Fruit fly (Drosophila melanogaster) S2 (cell line): ENCODE measurements around the gene EMC2B.

Experiments
- CG8478 ChIP-seq: fragments of >200 bp; optimal IDR thresholded peaks from 2 replicates; lab custom pipeline; 2018
- CTCF ChIP-seq, 2 experiments: fragments of >200 bp; optimal IDR thresholded peaks; 2 replicates each; lab custom pipeline; 2018

DNA sequence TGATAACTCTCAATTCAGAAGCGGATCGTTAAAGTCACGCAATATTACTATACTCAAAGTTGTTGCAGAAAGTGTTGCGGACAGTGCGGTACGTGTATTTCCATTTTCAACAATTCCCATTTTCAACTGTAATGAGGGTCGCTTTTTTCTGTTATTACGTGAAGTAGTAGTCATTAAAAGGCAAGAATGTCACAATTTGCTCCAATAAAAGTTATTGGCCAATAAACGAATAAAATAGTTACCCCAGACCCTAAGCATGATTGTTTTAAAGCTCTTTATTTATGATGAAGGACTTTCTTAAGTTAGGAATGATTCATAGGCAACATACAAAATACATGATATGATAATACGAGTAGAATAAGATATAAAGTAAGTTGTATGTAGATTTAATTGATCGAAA is 15.7 kb upstream of the EMC2B start:
- TF ChIP-seq CTCF (optimal IDR thresholded peaks at IDR 0.05; lab: Kevin White, UChicago) (no peak), CG8478 (lab: Kevin White, UChicago) (no peak)
